Worm (Caenorhabditis elegans) whole organism, mixed stage, embryonic: ENCODE results near the gene fem-2.
A peak's percentile ranks its signal among the peaks of the same experiment; 100 is the strongest.

Experiments
- M03D4.4 ChIP-seq: sonication (generic microtip); optimal IDR thresholded peaks from 2 replicates; lab custom pipeline; 2017; ENCODE audit warnings: mild to moderate bottlenecking, missing genetic modification characterization, missing compliant biosample characterization
- bed-3 ChIP-seq: fragments of 200-800 bp; sonication (Bioruptor generic); optimal IDR thresholded peaks from 3 replicates; lab custom pipeline; 2018; ENCODE audit warnings: mild to moderate bottlenecking, missing genetic modification characterization, moderate library complexity, missing compliant biosample characterization
- blmp-1 ChIP-seq: fragments of 150-350 bp; optimal IDR thresholded peaks from 2 replicates; lab custom pipeline; 2014; ENCODE audit warnings: missing biosample characterization, missing genetic modification characterization
- ceh-39 ChIP-seq: fragments of 150-350 bp; optimal IDR thresholded peaks from 2 replicates; lab custom pipeline; 2014; ENCODE audit warnings: missing biosample characterization, missing genetic modification characterization
- ceh-43 ChIP-seq: fragments of 200-800 bp; sonication (Bioruptor generic); optimal IDR thresholded peaks from 2 replicates; lab custom pipeline; 2018; ENCODE audit warnings: mild to moderate bottlenecking, missing genetic modification characterization, moderate library complexity, missing compliant biosample characterization
- ceh-83 ChIP-seq: fragments of 200-800 bp; sonication (Bioruptor generic); optimal IDR thresholded peaks from 2 replicates; lab custom pipeline; 2018; ENCODE audit warnings: mild to moderate bottlenecking, missing genetic modification characterization, missing compliant biosample characterization
- ces-1 ChIP-seq: fragments of 150-350 bp; optimal IDR thresholded peaks from 2 replicates; lab custom pipeline; 2014; ENCODE audit warnings: missing biosample characterization, missing genetic modification reagents, missing genetic modification characterization
- cnd-1 ChIP-seq: fragments of 200-800 bp; sonication (Bioruptor generic); optimal IDR thresholded peaks from 2 replicates; lab custom pipeline; 2018; ENCODE audit warnings: mild to moderate bottlenecking, missing genetic modification characterization, missing compliant biosample characterization
- drap-1 ChIP-seq: fragments of 200-800 bp; sonication (Bioruptor generic); optimal IDR thresholded peaks from 3 replicates; lab custom pipeline; 2018; ENCODE audit warnings: mild to moderate bottlenecking, missing genetic modification characterization, missing compliant biosample characterization
- elt-1 ChIP-seq: sonication (generic microtip); optimal IDR thresholded peaks from 2 replicates; lab custom pipeline; 2017; ENCODE audit warnings: missing genetic modification characterization, mild to moderate bottlenecking, missing compliant biosample characterization, antibody characterized with exemption, moderate library complexity, borderline replicate concordance; ENCODE audit not compliant: insufficient read depth
- elt-3 ChIP-seq: fragments of 150-350 bp; optimal IDR thresholded peaks from 2 replicates; lab custom pipeline; 2014; ENCODE audit warnings: missing biosample characterization, missing genetic modification characterization
- flh-1 ChIP-seq: fragments of 200-800 bp; sonication (Bioruptor generic); optimal IDR thresholded peaks from 2 replicates; lab custom pipeline; 2018; ENCODE audit warnings: mild to moderate bottlenecking, missing genetic modification characterization, moderate library complexity, missing compliant biosample characterization
- ham-2 ChIP-seq: fragments of 200-800 bp; sonication (Bioruptor generic); optimal IDR thresholded peaks from 2 replicates; lab custom pipeline; 2018; ENCODE audit warnings: mild to moderate bottlenecking, missing genetic modification characterization, missing compliant biosample characterization
- hlh-1 ChIP-seq: fragments of 150-350 bp; optimal IDR thresholded peaks from 2 replicates; lab custom pipeline; 2014; ENCODE audit warnings: missing biosample characterization, missing genetic modification reagents, missing genetic modification characterization
- lin-13 ChIP-seq: fragments of 150-350 bp; optimal IDR thresholded peaks from 2 replicates; lab custom pipeline; 2014; ENCODE audit warnings: missing biosample characterization, missing genetic modification characterization
- lin-32 ChIP-seq: fragments of 200-800 bp; sonication (Bioruptor generic); optimal IDR thresholded peaks from 2 replicates; lab custom pipeline; 2018; ENCODE audit warnings: mild to moderate bottlenecking, missing genetic modification characterization, missing compliant biosample characterization
- lsy-2 ChIP-seq: fragments of 150-350 bp; optimal IDR thresholded peaks from 2 replicates; lab custom pipeline; 2014; ENCODE audit warnings: missing biosample characterization, missing genetic modification characterization
- mab-5 ChIP-seq: fragments of 150-350 bp; optimal IDR thresholded peaks from 2 replicates; lab custom pipeline; 2014; ENCODE audit warnings: missing biosample characterization, missing genetic modification characterization
- mep-1 ChIP-seq: fragments of 150-350 bp; optimal IDR thresholded peaks from 2 replicates; lab custom pipeline; 2017; ENCODE audit warnings: missing biosample characterization, missing genetic modification reagents, missing genetic modification characterization, inconsistent platforms
- mls-2 ChIP-seq: sonication (generic microtip); optimal IDR thresholded peaks from 2 replicates; lab custom pipeline; 2016; ENCODE audit warnings: mild to moderate bottlenecking, missing genetic modification characterization, moderate library complexity, missing compliant biosample characterization
- nhr-12 ChIP-seq: fragments of 150-350 bp; optimal IDR thresholded peaks from 2 replicates; lab custom pipeline; 2014; ENCODE audit warnings: missing biosample characterization, missing genetic modification characterization
- nhr-2 ChIP-seq: fragments of 150-350 bp; optimal IDR thresholded peaks from 2 replicates; lab custom pipeline; 2014; ENCODE audit warnings: missing biosample characterization, missing genetic modification characterization
- nhr-237 ChIP-seq: fragments of 150-350 bp; optimal IDR thresholded peaks from 2 replicates; lab custom pipeline; 2014; ENCODE audit warnings: missing biosample characterization, missing genetic modification characterization
- nhr-28 ChIP-seq: fragments of 150-350 bp; optimal IDR thresholded peaks from 2 replicates; lab custom pipeline; 2014; ENCODE audit warnings: missing biosample characterization, missing genetic modification characterization
- nhr-76 ChIP-seq: sonication (generic microtip); optimal IDR thresholded peaks from 2 replicates; lab custom pipeline; 2017; ENCODE audit warnings: missing biosample characterization, missing genetic modification characterization
- pha-4 ChIP-seq: fragments of 150-350 bp; optimal IDR thresholded peaks from 2 replicates; lab custom pipeline; 2018; ENCODE audit warnings: missing biosample characterization, missing genetic modification reagents, missing genetic modification characterization
- sem-2 ChIP-seq: fragments of 200-800 bp; sonication (Bioruptor generic); optimal IDR thresholded peaks from 2 replicates; lab custom pipeline; 2018; ENCODE audit warnings: mild to moderate bottlenecking, missing genetic modification characterization, missing compliant biosample characterization
- snpc-4 ChIP-seq: fragments of 150-350 bp; optimal IDR thresholded peaks from 2 replicates; lab custom pipeline; 2014; ENCODE audit warnings: missing biosample characterization, missing genetic modification characterization
- sptf-1 ChIP-seq: sonication (generic microtip); optimal IDR thresholded peaks from 2 replicates; lab custom pipeline; 2017; ENCODE audit warnings: mild to moderate bottlenecking, missing genetic modification characterization, moderate library complexity, missing compliant biosample characterization
- tbx-8 ChIP-seq: fragments of 200-800 bp; sonication (Bioruptor generic); optimal IDR thresholded peaks from 2 replicates; lab custom pipeline; 2018; ENCODE audit warnings: mild to moderate bottlenecking, missing genetic modification characterization, moderate library complexity, missing compliant biosample characterization
- unc-120 ChIP-seq: sonication (generic microtip); optimal IDR thresholded peaks from 2 replicates; lab custom pipeline; 2017; ENCODE audit warnings: missing genetic modification characterization, missing compliant biosample characterization; ENCODE audit not compliant: poor library complexity, severe bottlenecking
- unc-39 ChIP-seq: fragments of 150-350 bp; optimal IDR thresholded peaks from 2 replicates; lab custom pipeline; 2014; ENCODE audit warnings: missing biosample characterization, missing genetic modification characterization
- unc-62 ChIP-seq: fragments of 150-350 bp; optimal IDR thresholded peaks from 2 replicates; lab custom pipeline; 2014; ENCODE audit warnings: missing biosample characterization, missing genetic modification reagents, missing genetic modification characterization
- zip-8 ChIP-seq: fragments of 150-350 bp; optimal IDR thresholded peaks from 2 replicates; lab custom pipeline; 2014; ENCODE audit warnings: missing biosample characterization, missing genetic modification characterization
- ztf-11 ChIP-seq: fragments of 150-350 bp; optimal IDR thresholded peaks from 2 replicates; lab custom pipeline; 2014; ENCODE audit warnings: missing biosample characterization, missing genetic modification characterization

fem-2 gene

DNA sequence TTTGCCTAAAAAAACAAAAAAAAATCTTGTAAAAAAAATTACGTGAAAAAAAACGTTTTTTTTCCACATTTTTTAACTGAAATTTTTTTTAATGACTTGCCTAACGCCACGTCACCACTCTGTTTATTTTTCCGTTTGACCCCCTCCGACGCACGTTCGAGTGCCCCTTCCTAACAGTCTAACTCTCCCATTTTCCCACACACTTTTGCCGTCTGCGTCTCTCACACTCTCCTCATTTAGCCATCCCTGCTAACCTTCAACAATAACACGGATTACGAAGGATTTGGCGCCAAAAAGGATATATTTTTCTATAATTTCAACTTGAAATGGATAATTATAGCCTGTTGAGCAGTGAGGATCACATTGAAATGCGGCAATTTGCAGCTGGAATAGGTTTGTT lies 12.8 kb upstream of the fem-2 start:
- TF ChIP-seq pha-4 = peak; percentile 53
- TF ChIP-seq unc-120 (tag; lab: Kevin White, UChicago) = peak; percentile 63
- peak; percentile 92 for TF ChIP-seq ham-2 (GFP tag; lab: Kevin White, UChicago)
- peak; percentile 14 for TF ChIP-seq mep-1
- no peak for TF ChIP-seq ztf-11 (tag; lab: Kevin White, UChicago)
- TF ChIP-seq zip-8 (tag; lab: Kevin White, UChicago) = no peak
- TF ChIP-seq nhr-2 (tag; lab: Kevin White, UChicago) = peak; percentile 1

DNA sequence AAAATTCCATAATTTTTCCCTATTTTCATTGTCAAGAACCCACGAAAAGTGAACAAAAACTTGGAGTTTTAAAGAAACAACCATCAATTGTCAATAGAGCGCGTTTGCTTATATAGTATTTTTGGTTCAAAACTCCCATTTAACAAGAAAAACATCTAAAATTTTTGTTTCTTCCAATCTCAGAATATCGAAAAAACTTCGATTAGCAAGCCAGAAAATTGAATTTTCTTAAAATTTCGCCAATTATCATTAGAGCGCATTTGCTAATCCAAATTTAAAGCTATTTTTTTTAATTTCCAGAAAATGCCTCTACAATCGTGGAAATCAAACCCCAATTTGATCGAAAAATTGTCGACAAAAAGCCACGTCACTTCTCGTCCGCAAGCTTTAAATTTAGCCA lies 12.0 kb upstream of the fem-2 start, which contains the start of gene orai-1:
orai-1 (plus strand) TSS at position 301 of the 400 bp plus-strand sequence.
- TF ChIP-seq zip-8 (tag; lab: Kevin White, UChicago) = peak; percentile 18
- no peak for TF ChIP-seq M03D4.4
- no peak for TF ChIP-seq snpc-4
- TF ChIP-seq elt-3 (tag; lab: Kevin White, UChicago) = no peak
- no peak for TF ChIP-seq flh-1 (GFP tag; lab: Kevin White, UChicago)

DNA sequence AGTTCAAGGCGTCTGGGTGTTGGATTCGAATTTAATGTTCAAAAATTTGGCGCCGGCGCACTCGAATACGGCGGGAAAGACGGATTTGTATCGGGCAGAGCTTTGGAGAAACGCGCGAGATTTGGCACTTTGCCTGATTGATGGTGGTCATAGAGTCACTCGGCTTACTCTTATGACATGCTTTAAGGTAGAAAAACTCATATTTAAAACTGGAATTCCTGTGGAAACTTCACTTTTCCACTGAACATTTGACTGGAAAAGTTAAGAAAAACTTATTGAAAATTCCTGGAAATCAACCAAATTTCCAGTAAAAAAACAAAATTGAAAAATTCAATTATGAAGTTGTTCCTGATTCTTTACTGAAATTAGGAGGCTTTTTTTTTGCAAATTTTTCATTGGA lies 10.2 kb upstream of the fem-2 start:
- no peak for TF ChIP-seq nhr-237
- TF ChIP-seq nhr-76 (tag; lab: Kevin White, UChicago) = no peak
- TF ChIP-seq ztf-11 (tag; lab: Kevin White, UChicago) = no peak

DNA sequence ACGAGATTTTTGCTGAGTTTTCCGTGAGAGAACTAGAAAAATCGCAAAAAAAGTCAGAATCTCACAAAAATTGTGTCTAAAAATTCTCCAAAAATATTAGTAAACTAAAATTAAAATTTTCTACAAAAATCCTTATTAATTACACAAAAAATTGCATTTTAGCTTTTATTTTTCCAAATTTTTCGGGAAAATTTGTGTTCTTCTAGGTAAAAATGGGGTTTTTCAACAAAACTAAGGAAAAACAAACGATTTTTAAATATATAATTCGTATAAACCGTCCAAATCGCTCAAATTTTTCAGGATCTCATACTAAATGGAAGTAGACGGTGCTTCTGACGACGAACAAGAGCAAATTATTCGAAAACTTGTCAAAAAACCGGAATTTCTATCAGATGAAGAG lies 7.3 kb upstream of the fem-2 start, which contains the start of gene W06E11.1:
W06E11.1 (plus strand) TSS at position 301 of the 400 bp plus-strand sequence.
- TF ChIP-seq ceh-43 = no peak
- TF ChIP-seq zip-8 (tag; lab: Kevin White, UChicago) = no peak
- TF ChIP-seq lsy-2 = no peak
- TF ChIP-seq blmp-1 = no peak
- TF ChIP-seq elt-3 (tag; lab: Kevin White, UChicago) = no peak
- no peak for TF ChIP-seq sem-2
- no peak for TF ChIP-seq mab-5 (tag; lab: Kevin White, UChicago)
- TF ChIP-seq unc-62 (GFP tag; lab: Kevin White, UChicago) = no peak
- no peak for TF ChIP-seq snpc-4
- no peak for TF ChIP-seq nhr-237

DNA sequence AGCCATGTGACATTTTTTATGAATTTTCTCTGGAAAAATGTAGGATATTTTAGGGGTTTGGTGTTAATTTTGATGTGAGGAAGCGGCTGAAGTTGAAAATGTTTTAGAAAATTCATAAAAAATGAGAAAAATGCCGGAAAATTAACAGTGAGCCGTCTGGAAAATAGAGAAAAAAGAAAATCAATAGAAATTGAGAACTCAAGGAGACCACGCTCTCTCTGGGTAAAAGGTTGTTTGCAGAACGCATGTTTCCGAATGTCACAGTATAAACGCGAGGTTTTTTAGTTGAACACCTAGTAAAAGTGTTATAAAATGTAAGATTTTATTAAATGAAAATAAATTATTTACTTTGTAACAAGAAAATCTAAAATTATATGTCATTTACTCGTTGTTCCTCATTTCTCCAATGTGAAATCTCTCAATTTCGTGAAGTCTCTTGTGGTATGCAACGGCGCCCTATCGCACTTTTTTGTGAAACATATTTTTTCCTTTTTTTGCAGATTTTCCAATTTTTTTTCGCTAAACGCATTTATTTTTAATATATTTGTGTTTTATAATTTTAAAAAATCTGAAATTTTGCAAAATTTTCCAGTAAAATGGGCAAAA lies 5.9 kb upstream of the fem-2 start, which contains the start of the genes tag-266 and tag-267:
tag-266 (minus strand) TSS at position 29 of the 606 bp plus-strand sequence.
tag-267 (plus strand) TSS at position 593 of the 606 bp plus-strand sequence.
- TF ChIP-seq nhr-2 (tag; lab: Kevin White, UChicago) (no peak), zip-8 (tag; lab: Kevin White, UChicago) (no peak), nhr-76 (tag; lab: Kevin White, UChicago) (no peak), flh-1 (GFP tag; lab: Kevin White, UChicago) (no peak), snpc-4 (no peak), elt-1 (tag; lab: Kevin White, UChicago) (no peak), pha-4 (no peak), mab-5 (tag; lab: Kevin White, UChicago) (no peak), ham-2 (GFP tag; lab: Kevin White, UChicago) (no peak), ceh-39 (tag; lab: Kevin White, UChicago) (peak; percentile 4), mep-1 (peak; percentile 63), M03D4.4 (peak; percentile 64), ceh-83 (GFP tag; lab: Kevin White, UChicago) (peak; percentile 5), lsy-2 (peak; percentile 70), ztf-11 (tag; lab: Kevin White, UChicago) (no peak), ceh-43 (no peak), bed-3 (GFP tag; lab: Kevin White, UChicago) (peak; percentile 64), sptf-1 (tag; lab: Kevin White, UChicago) (peak; percentile 89), unc-39 (tag; lab: Kevin White, UChicago) (no peak), sem-2 (peak; percentile 28), lin-32 (no peak), nhr-12 (tag; lab: Kevin White, UChicago) (no peak), tbx-8 (GFP tag; lab: Kevin White, UChicago) (peak; percentile 65), unc-62 (GFP tag; lab: Kevin White, UChicago) (no peak), lin-13 (peak; percentile 41), nhr-237 (peak; percentile 79), hlh-1 (tag; lab: Kevin White, UChicago) (no peak), blmp-1 (no peak), unc-120 (tag; lab: Kevin White, UChicago) (peak; percentile 15), cnd-1 (tag; lab: Kevin White, UChicago) (peak; percentile 65), ces-1 (GFP tag; lab: Kevin White, UChicago) (peak; percentile 63), elt-3 (tag; lab: Kevin White, UChicago) (no peak), mls-2 (peak; percentile 35), drap-1 (GFP tag; lab: Kevin White, UChicago) (peak; percentile 61), nhr-28 (tag; lab: Kevin White, UChicago) (no peak)
